Worm (Caenorhabditis elegans): ENCODE results near the gene Y119D3B.12.

ce11 chrIII:1196192-1196591, 6.2 kb upstream of the Y119D3B.12 start, which contains the start of gene dss-1:
- TF ChIP-seq F13H6.1 (tag; optimal IDR thresholded peaks at IDR 0.05): no peak
- TF ChIP-seq pax-1 (tag; optimal IDR thresholded peaks at IDR 0.05): no peak
- TF ChIP-seq unc-55 (GFP tag; optimal IDR thresholded peaks at IDR 0.05): no peak
- no peak for TF ChIP-seq ahr-1 (tag; optimal IDR thresholded peaks at IDR 0.05)
- no peak for TF ChIP-seq ceh-22 (tag; optimal IDR thresholded peaks at IDR 0.05)
- no peak for TF ChIP-seq pqm-1 (tag; optimal IDR thresholded peaks at IDR 0.05)
- TF ChIP-seq ceh-6 (GFP tag; optimal IDR thresholded peaks at IDR 0.05): no peak
- no peak for TF ChIP-seq fkh-10 (GFP tag; optimal IDR thresholded peaks at IDR 0.05)
- no peak for TF ChIP-seq ets-4 (tag; optimal IDR thresholded peaks at IDR 0.05)

Measured in whole organism, late embryonic.